Worm (Caenorhabditis elegans): ENCODE measurements around the gene F35G12.7.

- no peak for TF ChIP-seq tbx-37 (GFP tag; conservative IDR thresholded peaks at IDR 0.05)
- no peak for TF ChIP-seq hmg-4 (GFP tag; optimal IDR thresholded peaks at IDR 0.05)
- TF ChIP-seq ama-1 (optimal IDR thresholded peaks at IDR 0.05): no peak
- no peak for TF ChIP-seq flt-1 (GFP tag; IDR thresholded peaks at IDR 0.05)
- TF ChIP-seq hnd-1 (tag; optimal IDR thresholded peaks at IDR 0.05): no peak
- no peak for TF ChIP-seq F13C5.2 (tag; optimal IDR thresholded peaks at IDR 0.05)
- no peak for TF ChIP-seq B0310.2 (tag; optimal IDR thresholded peaks at IDR 0.05)
- TF ChIP-seq ceh-13 (GFP tag; optimal IDR thresholded peaks at IDR 0.05): no peak
- no peak for TF ChIP-seq ets-7 (tag; optimal IDR thresholded peaks at IDR 0.05)
- no peak for TF ChIP-seq scrt-1 (GFP tag; IDR thresholded peaks at IDR 0.05)
- no peak for TF ChIP-seq tra-4 (tag; optimal IDR thresholded peaks at IDR 0.05)
- TF ChIP-seq aly-1 (tag; optimal IDR thresholded peaks at IDR 0.05): no peak
- no peak for TF ChIP-seq sea-1 (GFP tag; conservative IDR thresholded peaks at IDR 0.05)
Measured at ce11 chrIII:4553316-4553715, 33.8 kb downstream of the F35G12.7 start, which contains the start of gene imph-1.

Measured in whole organism, early embryonic.